Worm (Caenorhabditis elegans): ENCODE measurements around the gene W07G1.1.

DNA sequence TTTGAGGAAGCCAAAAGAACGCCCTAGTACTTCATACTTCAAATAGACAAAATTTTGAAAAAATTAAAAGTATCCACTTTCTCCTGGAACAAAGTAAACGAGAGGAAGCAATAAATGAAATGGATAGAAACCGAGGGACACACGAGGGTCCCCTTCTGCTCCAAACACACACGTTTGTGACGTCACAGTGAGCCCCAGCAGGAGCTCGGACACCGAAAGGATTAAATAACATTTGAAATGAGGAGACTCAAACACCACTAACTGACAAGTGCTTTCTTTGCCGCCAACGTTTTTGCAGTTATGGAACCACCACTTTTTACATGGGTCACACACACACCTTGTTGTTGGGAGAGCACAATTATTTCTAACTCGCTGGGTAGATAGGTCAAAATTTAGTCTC, 35.9 kb downstream of the W07G1.1 start:
- TF ChIP-seq egl-27 (tag; optimal IDR thresholded peaks at IDR 0.05): no peak
- TF ChIP-seq nhr-28 (tag; optimal IDR thresholded peaks at IDR 0.05): no peak
- no peak for TF ChIP-seq zip-4 (GFP tag; optimal IDR thresholded peaks at IDR 0.05)
- no peak for TF ChIP-seq egl-13 (tag; optimal IDR thresholded peaks at IDR 0.05)
- TF ChIP-seq elt-2 (tag; optimal IDR thresholded peaks at IDR 0.05): no peak
- TF ChIP-seq nhr-11 (tag; optimal IDR thresholded peaks at IDR 0.05): no peak
- no peak for TF ChIP-seq mep-1 (tag; optimal IDR thresholded peaks at IDR 0.05)
- TF ChIP-seq pqm-1 (tag; optimal IDR thresholded peaks at IDR 0.05): no peak
- no peak for TF ChIP-seq isw-1 (GFP tag; IDR thresholded peaks at IDR 0.05)

Measured in whole organism, L1 larva.